Worm (Caenorhabditis elegans) whole organism, L4 larva: Measurements from ENCODE around the gene sod-4.

Experiments used
- D1046.2 ChIP-seq: fragments of 200-800 bp; sonication (Bioruptor generic); IDR thresholded peaks from 2 replicates; pipeline ENCODE4 v1.3.6; 2022; ENCODE audit warnings: missing genetic modification characterization, missing compliant biosample characterization
- F10B5.3 ChIP-seq: sonication (generic microtip); optimal IDR thresholded peaks from 2 replicates; lab custom pipeline; 2016; ENCODE audit warnings: mild to moderate bottlenecking, missing genetic modification characterization, missing compliant biosample characterization
- F26F4.8 ChIP-seq: fragments of 200-800 bp; sonication (Bioruptor generic); conservative IDR thresholded peaks from 2 replicates; pipeline ENCODE4 v1.3.6; 2022; ENCODE audit warnings: missing genetic modification characterization, missing compliant biosample characterization
- F44E2.7 ChIP-seq: fragments of 200-800 bp; sonication (Bioruptor generic); IDR thresholded peaks from 2 replicates; pipeline ENCODE4 v2.1.2; 2022; ENCODE audit warnings: missing genetic modification characterization, missing compliant biosample characterization
- T26A8.4 ChIP-seq: fragments of 200-800 bp; sonication (Bioruptor generic); IDR thresholded peaks from 2 replicates; pipeline ENCODE4 v1.3.6; 2022; ENCODE audit warnings: missing genetic modification characterization, missing compliant biosample characterization
- Y105C5A.15 ChIP-seq: fragments of 200-800 bp; sonication (Bioruptor generic); IDR thresholded peaks from 2 replicates; pipeline ENCODE4 v1.3.6; 2022; ENCODE audit warnings: missing genetic modification characterization, missing compliant biosample characterization
- Y48G9A.11 ChIP-seq: fragments of 200-800 bp; sonication (Bioruptor generic); IDR thresholded peaks from 2 replicates; pipeline ENCODE4 v1.3.6; 2022; ENCODE audit warnings: missing genetic modification reagents, missing genetic modification characterization, missing compliant biosample characterization
- ZK337.2 ChIP-seq: fragments of 200-800 bp; sonication (Bioruptor generic); IDR thresholded peaks from 2 replicates; pipeline ENCODE4 v1.3.6; 2022; ENCODE audit warnings: missing genetic modification reagents, missing genetic modification characterization, missing compliant biosample characterization
- ceh-44 ChIP-seq: fragments of 200-800 bp; sonication (Bioruptor generic); IDR thresholded peaks from 2 replicates; pipeline ENCODE4 v1.3.6; 2022; ENCODE audit warnings: missing genetic modification reagents, missing genetic modification characterization, missing compliant biosample characterization
- ceh-62 ChIP-seq: sonication (generic microtip); optimal IDR thresholded peaks from 2 replicates; lab custom pipeline; 2017; ENCODE audit warnings: missing biosample characterization, missing genetic modification characterization
- ces-1 ChIP-seq: fragments of 150-350 bp; sonication (generic microtip); optimal IDR thresholded peaks from 4 replicates; lab custom pipeline; 2014; ENCODE audit warnings: missing biosample characterization, missing genetic modification reagents, missing genetic modification characterization
- cey-2 ChIP-seq: sonication (generic microtip); optimal IDR thresholded peaks from 3 replicates; lab custom pipeline; 2017; ENCODE audit warnings: missing genetic modification characterization, mild to moderate bottlenecking, missing compliant biosample characterization, antibody characterized with exemption, borderline replicate concordance; ENCODE audit not compliant: insufficient read depth
- daf-16 ChIP-seq, 3 experiments: sonication (generic microtip); optimal IDR thresholded peaks; 2 replicates each; lab custom pipeline; 2016 to 2017; ENCODE audit warnings: missing genetic modification characterization in 3 of 3, missing genetic modification reagents in 3 of 3, mild to moderate bottlenecking in 2 of 3, missing compliant biosample characterization in 2 of 3, missing biosample characterization in 1 of 3, moderate library complexity in 1 of 3
- dmd-6 ChIP-seq: fragments of 200-800 bp; sonication (Bioruptor generic); IDR thresholded peaks from 2 replicates; pipeline ENCODE4 v1.3.6; 2022; ENCODE audit warnings: missing genetic modification reagents, missing genetic modification characterization, missing compliant biosample characterization
- dmd-8 ChIP-seq: fragments of 200-800 bp; sonication (Bioruptor generic); IDR thresholded peaks from 2 replicates; pipeline ENCODE4 v1.3.6; 2022; ENCODE audit warnings: missing genetic modification characterization, missing compliant biosample characterization
- dmd-9 ChIP-seq: fragments of 200-800 bp; sonication (Bioruptor generic); IDR thresholded peaks from 2 replicates; pipeline ENCODE4 v1.3.6; 2022; ENCODE audit warnings: missing genetic modification reagents, missing genetic modification characterization, missing compliant biosample characterization
- dpl-1 ChIP-seq: fragments of 150-350 bp; optimal IDR thresholded peaks from 2 replicates; lab custom pipeline; 2014; ENCODE audit warnings: missing biosample characterization, missing genetic modification reagents, missing genetic modification characterization
- dve-1 ChIP-seq: sonication (generic microtip); optimal IDR thresholded peaks from 2 replicates; lab custom pipeline; 2017; ENCODE audit warnings: antibody characterized with exemption, mild to moderate bottlenecking, missing genetic modification characterization, missing compliant biosample characterization; ENCODE audit not compliant: insufficient read depth
- fkh-10 ChIP-seq: fragments of 150-350 bp; optimal IDR thresholded peaks from 2 replicates; lab custom pipeline; 2014; ENCODE audit warnings: missing biosample characterization, missing genetic modification reagents, missing genetic modification characterization
- gei-8 ChIP-seq: fragments of 200-800 bp; sonication (Bioruptor generic); optimal IDR thresholded peaks from 2 replicates; lab custom pipeline; 2018; ENCODE audit warnings: mild to moderate bottlenecking, missing genetic modification characterization, missing compliant biosample characterization
- hlh-11 ChIP-seq: fragments of 200-800 bp; sonication (Bioruptor generic); optimal IDR thresholded peaks from 2 replicates; lab custom pipeline; 2018; ENCODE audit warnings: mild to moderate bottlenecking, missing genetic modification characterization, missing compliant biosample characterization
- hmg-1.1 ChIP-seq: fragments of 200-800 bp; sonication (Bioruptor generic); IDR thresholded peaks from 2 replicates; pipeline ENCODE4 v1.3.6; 2022; ENCODE audit warnings: missing genetic modification reagents, missing genetic modification characterization, missing compliant biosample characterization
- lim-7 ChIP-seq: fragments of 200-800 bp; sonication (Bioruptor generic); IDR thresholded peaks from 2 replicates; pipeline ENCODE4 v1.3.6; 2022; ENCODE audit warnings: missing genetic modification characterization, missing compliant biosample characterization
- lin-1 ChIP-seq: fragments of 200-800 bp; sonication (Bioruptor generic); IDR thresholded peaks from 2 replicates; pipeline ENCODE4 v1.3.6; 2022; ENCODE audit warnings: missing genetic modification reagents, missing genetic modification characterization, missing compliant biosample characterization
- lin-13 ChIP-seq: fragments of 150-350 bp; optimal IDR thresholded peaks from 2 replicates; lab custom pipeline; 2014; ENCODE audit warnings: missing biosample characterization, missing genetic modification reagents, missing genetic modification characterization
- lir-3 ChIP-seq: sonication (generic microtip); optimal IDR thresholded peaks from 2 replicates; lab custom pipeline; 2016; ENCODE audit warnings: mild to moderate bottlenecking, missing genetic modification characterization, missing compliant biosample characterization
- madf-9 ChIP-seq: fragments of 200-800 bp; sonication (Bioruptor generic); conservative IDR thresholded peaks from 2 replicates; pipeline ENCODE4 v1.3.6; 2022; ENCODE audit warnings: missing genetic modification reagents, missing genetic modification characterization, missing compliant biosample characterization
- mdl-1 ChIP-seq, 2 experiments: fragments of 150-350 bp in 1 of 2; sonication (generic microtip) in 1 of 2; optimal IDR thresholded peaks; 2 replicates each; lab custom pipeline; 2014 to 2017; ENCODE audit warnings: missing biosample characterization in 2 of 2, missing genetic modification characterization in 2 of 2
- mdt-29 ChIP-seq: fragments of 200-800 bp; sonication (Bioruptor generic); IDR thresholded peaks from 2 replicates; pipeline ENCODE4 v1.3.6; 2022; ENCODE audit warnings: missing genetic modification reagents, missing genetic modification characterization, missing compliant biosample characterization
- mxl-2 ChIP-seq: fragments of 200-800 bp; sonication (Bioruptor generic); conservative IDR thresholded peaks from 2 replicates; pipeline ENCODE4 v1.3.6; 2022; ENCODE audit warnings: missing genetic modification reagents, missing genetic modification characterization, missing compliant biosample characterization
- mxl-3 ChIP-seq: fragments of 200-800 bp; sonication (Bioruptor generic); optimal IDR thresholded peaks from 2 replicates; lab custom pipeline; 2018; ENCODE audit warnings: mild to moderate bottlenecking, missing genetic modification characterization, missing compliant biosample characterization
- nhr-11 ChIP-seq: fragments of 150-350 bp; optimal IDR thresholded peaks from 2 replicates; lab custom pipeline; 2014; ENCODE audit warnings: missing biosample characterization, missing genetic modification characterization
- nhr-42 ChIP-seq: fragments of 200-800 bp; sonication (Bioruptor generic); IDR thresholded peaks from 2 replicates; pipeline ENCODE4 v1.3.6; 2022; ENCODE audit warnings: missing genetic modification characterization, missing compliant biosample characterization
- nhr-76 ChIP-seq: fragments of 150-350 bp; optimal IDR thresholded peaks from 2 replicates; lab custom pipeline; 2014; ENCODE audit warnings: missing biosample characterization, missing genetic modification characterization
- pha-4 ChIP-seq, 2 experiments: fragments of 150-350 bp in 1 of 2; fragments of 200-800 bp in 1 of 2; sonication (Bioruptor generic) in 1 of 2; IDR thresholded peaks in 1 of 2; optimal IDR thresholded peaks in 1 of 2; 2 replicates each; pipeline versions ENCODE4 v1.3.6 to Lab custom; 2014 to 2022; ENCODE audit warnings: missing genetic modification characterization in 2 of 2, missing genetic modification reagents in 2 of 2, missing biosample characterization in 1 of 2, missing compliant biosample characterization in 1 of 2
- set-16 ChIP-seq: fragments of 200-800 bp; sonication (Bioruptor generic); IDR thresholded peaks from 2 replicates; pipeline ENCODE4 v1.3.6; 2022; ENCODE audit warnings: missing genetic modification reagents, missing genetic modification characterization, missing compliant biosample characterization
- snpc-1.2 ChIP-seq: fragments of 200-800 bp; sonication (Bioruptor generic); IDR thresholded peaks from 2 replicates; pipeline ENCODE4 v1.3.6; 2022; ENCODE audit warnings: missing genetic modification reagents, missing genetic modification characterization, missing compliant biosample characterization
- tag-97 ChIP-seq: fragments of 200-800 bp; sonication (Bioruptor generic); IDR thresholded peaks from 2 replicates; pipeline ENCODE4 v1.3.6; 2022; ENCODE audit warnings: missing genetic modification characterization, missing compliant biosample characterization
- unc-62 ChIP-seq, 3 experiments: fragments of 150-350 bp in 1 of 3; sonication (generic microtip); optimal IDR thresholded peaks in 2 of 3; peaks in 1 of 3; 1 replicate in 1 of 3; 2 replicates in 2 of 3; lab custom pipeline; 2014 to 2017; ENCODE audit warnings: missing biosample characterization in 3 of 3, missing genetic modification characterization in 3 of 3, missing genetic modification reagents in 3 of 3, missing genotype in 1 of 3
- zag-1 ChIP-seq: fragments of 150-350 bp; optimal IDR thresholded peaks from 2 replicates; lab custom pipeline; 2014; ENCODE audit warnings: missing biosample characterization, missing genetic modification characterization
- zfp-2 ChIP-seq: sonication (generic microtip); optimal IDR thresholded peaks from 2 replicates; lab custom pipeline; 2016; ENCODE audit warnings: mild to moderate bottlenecking, missing genetic modification characterization, missing compliant biosample characterization
- ztf-11 ChIP-seq: fragments of 150-350 bp; optimal IDR thresholded peaks from 2 replicates; lab custom pipeline; 2014; ENCODE audit warnings: missing biosample characterization, missing genetic modification characterization
- ztf-7 ChIP-seq: fragments of 150-350 bp; optimal IDR thresholded peaks from 2 replicates; lab custom pipeline; 2014; ENCODE audit warnings: missing biosample characterization, missing genetic modification characterization

Gene sod-4

ce11 chrIII:9461894-9462784 is 38.0 kb downstream of the sod-4 start (continued):
- TF ChIP-seq dmd-6 (no peak), nhr-11 (tag; lab: Kevin White, UChicago) (no peak), ces-1 (GFP tag; lab: Kevin White, UChicago) (no peak), nhr-76 (no peak), F44E2.7 (GFP tag; lab: Robert Waterston, UW) (no peak), ceh-44 (GFP tag; lab: Robert Waterston, UW) (no peak), dmd-8 (GFP tag; lab: Robert Waterston, UW) (no peak), pha-4 (GFP tag; IDR thresholded peaks at IDR 0.05; lab: Robert Waterston, UW) (0 out of 2 replicates have a peak, but pooled peaks have one; percentile 26), pha-4 (tag; optimal IDR thresholded peaks at IDR 0.05; lab: Kevin White, UChicago) (no peak), ceh-62 (tag; lab: Kevin White, UChicago) (no peak), nhr-42 (GFP tag; lab: Robert Waterston, UW) (0 out of 2 replicates have a peak, but pooled peaks have one; percentile 49), zfp-2 (tag; lab: Kevin White, UChicago) (no peak), zag-1 (tag; lab: Kevin White, UChicago) (no peak), F26F4.8 (GFP tag; lab: Robert Waterston, UW) (0 out of 2 replicates have a peak, but pooled peaks have one; percentile 32)

- no peak for TF ChIP-seq cey-2 (tag; lab: Kevin White, UChicago)
- peak in 1 of 2 experiments; percentile 39 for TF ChIP-seq mdl-1 (tag; optimal IDR thresholded peaks at IDR 0.05; lab: Kevin White, UChicago)
- peak; percentile 54 for TF ChIP-seq set-16 (GFP tag; lab: Robert Waterston, UW)
- TF ChIP-seq ZK337.2, result no peak
- peak; percentile 87 for TF ChIP-seq hlh-11
- no peak for TF ChIP-seq tag-97
- no peak for TF ChIP-seq mxl-2 (GFP tag; lab: Robert Waterston, UW)
- no peak for TF ChIP-seq lim-7 (GFP tag; lab: Robert Waterston, UW)
- no peak for TF ChIP-seq ztf-11 (tag; lab: Kevin White, UChicago)
- TF ChIP-seq ceh-62 (tag; lab: Kevin White, UChicago), result no peak
- TF ChIP-seq F10B5.3, result no peak
- no peak for TF ChIP-seq lir-3
- peak in 1 of 2 experiments; percentile 32 for TF ChIP-seq daf-16 (GFP tag; optimal IDR thresholded peaks at IDR 0.05; lab: Kevin White, UChicago)
- TF ChIP-seq daf-16 (tag; optimal IDR thresholded peaks at IDR 0.05; lab: Kevin White, UChicago), result no peak
- no peak for TF ChIP-seq fkh-10 (GFP tag; lab: Kevin White, UChicago)
- TF ChIP-seq mxl-3, result peak; percentile 74
- TF ChIP-seq gei-8 (GFP tag; lab: Kevin White, UChicago), result no peak
- TF ChIP-seq dpl-1 (GFP tag; lab: Kevin White, UChicago), result no peak
- 0 out of 2 replicates have a peak, but pooled peaks have one; percentile 31 for TF ChIP-seq T26A8.4 (GFP tag; lab: Robert Waterston, UW)
- no peak for TF ChIP-seq ztf-7 (tag; lab: Kevin White, UChicago)
- TF ChIP-seq Y48G9A.11, result no peak
- no peak for TF ChIP-seq snpc-1.2 (GFP tag; lab: Robert Waterston, UW)
- TF ChIP-seq lin-1 (GFP tag; lab: Robert Waterston, UW), result no peak
- peak in 1 of 2 experiments; percentile 100 for TF ChIP-seq unc-62 (GFP tag; optimal IDR thresholded peaks at IDR 0.05 in 1 of 2; lab: Kevin White, UChicago)
- no peak for TF ChIP-seq unc-62 (tag; optimal IDR thresholded peaks at IDR 0.05; lab: Kevin White, UChicago)
- TF ChIP-seq dmd-9 (GFP tag; lab: Robert Waterston, UW), result 0 out of 2 replicates have a peak, but pooled peaks have one; percentile 14
- no peak for TF ChIP-seq F44E2.7 (GFP tag; lab: Robert Waterston, UW)
- no peak for TF ChIP-seq madf-9 (GFP tag; lab: Robert Waterston, UW)
- TF ChIP-seq lin-13 (GFP tag; lab: Kevin White, UChicago), result no peak
- TF ChIP-seq dve-1, result no peak
- TF ChIP-seq D1046.2, result no peak
- TF ChIP-seq hmg-1.1, result peak; percentile 38; the same call in 1 of the 2 replicates
- no peak for TF ChIP-seq Y105C5A.15 (GFP tag; lab: Robert Waterston, UW)
- no peak for TF ChIP-seq mdt-29 (GFP tag; lab: Robert Waterston, UW)
Observed at ce11 chrIII:9457192-9458103, 42.7 kb downstream of the sod-4 start.
